Worm (Caenorhabditis elegans): ENCODE data around the gene C14C11.1.

DNA sequence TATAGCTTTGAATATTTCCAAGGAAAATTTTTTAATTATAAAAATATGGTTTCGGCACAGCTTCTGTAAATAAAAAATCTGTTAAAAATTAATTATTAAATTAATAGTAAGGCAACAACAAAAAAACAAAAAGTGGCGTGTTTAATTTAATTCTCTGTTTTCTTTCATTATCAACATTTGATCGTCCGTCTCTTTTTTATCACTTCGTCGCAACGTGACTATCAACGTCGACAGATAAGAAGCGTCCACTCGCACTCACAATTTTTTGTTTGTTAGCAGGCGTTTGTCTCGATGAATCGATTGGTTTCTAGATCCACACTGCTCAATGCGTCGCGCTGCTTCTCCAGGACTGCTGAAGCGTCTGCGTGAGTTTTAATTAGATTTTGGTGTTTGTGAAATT, 49.2 kb downstream of the C14C11.1 start, which contains the start of gene gcst-1:
- TF ChIP-seq him-1 (tag; optimal IDR thresholded peaks at IDR 0.05) (no peak), W03F9.2 (tag; optimal IDR thresholded peaks at IDR 0.05) (no peak)
